Fruit fly (Drosophila melanogaster): ENCODE measurements around the gene mts.

Gene mts

DNA sequence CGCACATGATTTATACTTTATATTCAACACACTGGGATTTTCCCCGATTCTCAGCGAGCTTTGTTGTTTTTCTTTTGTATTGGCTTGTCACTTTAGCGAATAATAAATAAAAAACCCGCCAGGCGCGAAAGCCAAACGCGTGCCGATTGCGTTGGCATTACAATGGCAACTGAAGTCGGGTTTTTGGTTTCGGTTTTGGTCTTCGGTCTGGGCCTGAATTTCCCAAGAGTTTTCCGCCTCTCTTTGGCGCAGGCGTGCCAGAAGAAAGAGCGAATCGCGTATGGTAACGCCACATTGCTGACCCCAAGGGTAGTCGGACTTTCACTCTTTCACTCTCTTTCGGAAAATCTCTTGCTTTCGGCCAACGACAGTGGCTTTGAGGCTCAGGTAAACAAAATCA lies 27.7 kb downstream of the mts start, which contains the start of gene CG14535 (continued):
- no peak for TF ChIP-seq cyc (GFP tag; optimal IDR thresholded peaks at IDR 0.05)
- peak; percentile 11 for TF ChIP-seq Eip78C (GFP tag)
- no peak for TF ChIP-seq dac (GFP tag; optimal IDR thresholded peaks at IDR 0.05)
- no peak for TF ChIP-seq Hr38 (GFP tag; optimal IDR thresholded peaks at IDR 0.05)
- TF ChIP-seq topi (GFP tag; optimal IDR thresholded peaks at IDR 0.05), result no peak
- no peak for TF ChIP-seq spab (GFP tag; optimal IDR thresholded peaks at IDR 0.05)
- no peak for TF ChIP-seq Gug (GFP tag; IDR thresholded peaks at IDR 0.05)
- TF ChIP-seq CG6163 (GFP tag; IDR thresholded peaks at IDR 0.05), result no peak
- TF ChIP-seq ss (GFP tag; optimal IDR thresholded peaks at IDR 0.05), result no peak

DNA sequence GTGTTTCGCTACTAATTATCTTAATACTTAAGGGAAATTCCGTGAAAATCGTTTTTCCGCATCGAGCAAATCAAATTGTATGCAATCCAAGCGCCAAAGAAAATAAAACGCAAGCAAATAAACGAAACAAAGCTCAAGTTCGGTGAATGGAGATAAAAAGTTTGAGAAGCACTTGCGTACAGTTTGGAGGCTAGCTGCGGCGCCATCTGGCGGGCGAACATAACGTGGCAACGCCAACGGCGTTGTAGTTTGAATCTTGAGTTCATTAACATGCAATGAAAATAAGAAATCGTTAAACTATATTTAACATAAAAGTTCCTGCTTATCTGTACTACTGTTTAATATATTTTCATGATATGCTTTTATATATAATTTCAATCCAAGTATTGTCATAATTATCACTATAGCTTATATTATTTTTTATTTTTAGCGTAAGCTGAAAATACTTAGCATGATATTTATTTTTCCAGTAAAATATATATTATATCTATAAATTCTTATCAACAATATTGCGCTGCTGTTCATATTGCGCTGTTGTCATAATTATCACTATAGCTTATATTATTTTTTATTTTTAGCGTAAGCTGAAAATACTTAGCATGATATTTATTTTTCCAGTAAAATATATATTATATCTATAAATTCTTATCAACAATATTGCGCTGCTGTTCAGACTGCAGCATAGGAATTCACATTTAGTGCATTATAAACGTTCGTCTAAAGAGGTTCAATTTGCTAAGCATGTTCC lies 29.1 kb downstream of the mts start, which contains the start of gene lectin-28C:
TSS of gene lectin-28C (plus strand) at position 698 of the 748 bp plus-strand sequence.
- TF ChIP-seq CG31627 (GFP tag; optimal IDR thresholded peaks at IDR 0.05), result peak; percentile 7
- TF ChIP-seq Hr39 (GFP tag; optimal IDR thresholded peaks at IDR 0.05), result peak; percentile 31
- peak; percentile 3 for TF ChIP-seq CG6808 (GFP tag; optimal IDR thresholded peaks at IDR 0.05)
- TF ChIP-seq Sox14 (GFP tag; optimal IDR thresholded peaks at IDR 0.05), result peak; percentile 46
- peak; percentile 14 for TF ChIP-seq cyc (GFP tag; optimal IDR thresholded peaks at IDR 0.05)
- TF ChIP-seq Eip78C (GFP tag), result peak; percentile 41
- TF ChIP-seq CG3032 (tag; optimal IDR thresholded peaks at IDR 0.05), result peak; percentile 12
- TF ChIP-seq eg (GFP tag; IDR thresholded peaks at IDR 0.05), result 0 out of 3 replicates have a peak, but pooled peaks have one; percentile 9
- TF ChIP-seq lz (GFP tag; optimal IDR thresholded peaks at IDR 0.05), result peak; percentile 14
- peak; percentile 9 for TF ChIP-seq fkh (GFP tag; optimal IDR thresholded peaks at IDR 0.05)
- TF ChIP-seq svp (GFP tag), result peak; percentile 55

DNA sequence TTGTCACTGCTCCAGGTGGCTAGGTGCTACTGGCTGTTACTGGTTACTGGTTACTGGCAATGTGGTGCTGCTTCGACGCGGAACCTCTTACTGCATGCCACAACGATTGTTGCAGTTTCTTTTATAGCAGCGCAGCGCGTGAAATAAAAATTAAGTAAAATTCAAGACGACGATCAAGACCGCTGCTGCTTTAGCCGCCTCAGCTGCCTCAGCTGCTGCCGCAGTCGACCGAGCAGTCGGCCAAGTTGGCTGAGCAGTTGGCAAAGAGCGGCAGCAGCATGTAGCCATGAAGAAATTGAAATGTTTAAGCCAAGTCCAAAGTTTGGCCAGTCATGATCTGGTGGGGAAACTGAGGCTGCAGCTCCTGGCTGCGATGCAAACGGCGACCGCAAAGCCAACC lies 33.3 kb downstream of the mts start, which contains the start of gene TwdlE:
TSS of gene TwdlE (minus strand) at position 101 of the 400 bp plus-strand sequence.
- TF ChIP-seq CG1621 (tag; optimal IDR thresholded peaks at IDR 0.05) (no peak), Hr39 (GFP tag; optimal IDR thresholded peaks at IDR 0.05) (no peak), Eip78C (GFP tag) (peak; percentile 66), CG11902 (GFP tag; optimal IDR thresholded peaks at IDR 0.05) (no peak), achi (GFP tag; optimal IDR thresholded peaks at IDR 0.05) (no peak)

DNA sequence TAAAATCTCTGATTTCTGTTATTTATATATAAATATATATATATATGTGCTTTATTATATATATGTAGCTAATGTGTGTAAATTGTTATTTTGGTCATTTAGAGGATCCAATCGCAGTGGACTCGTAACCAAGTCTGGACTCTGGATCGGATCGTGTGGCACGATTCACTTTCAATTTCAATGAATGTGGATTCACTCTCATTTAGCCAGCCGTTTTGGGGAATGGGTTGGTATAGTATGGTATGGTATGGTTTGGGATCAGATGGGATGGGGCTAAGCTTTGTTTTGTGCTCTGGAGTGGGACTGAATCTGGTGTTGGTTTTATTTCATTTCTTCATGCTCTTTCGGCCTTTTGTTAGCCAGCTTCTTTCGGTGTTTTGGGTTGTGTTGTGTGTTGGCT lies 34.3 kb downstream of the mts start:
- TF ChIP-seq Eip78C (GFP tag) (no peak), Blimp-1 (GFP tag; optimal IDR thresholded peaks at IDR 0.05) (peak; percentile 88), CG11294 (GFP tag; IDR thresholded peaks at IDR 0.05) (no peak)

DNA sequence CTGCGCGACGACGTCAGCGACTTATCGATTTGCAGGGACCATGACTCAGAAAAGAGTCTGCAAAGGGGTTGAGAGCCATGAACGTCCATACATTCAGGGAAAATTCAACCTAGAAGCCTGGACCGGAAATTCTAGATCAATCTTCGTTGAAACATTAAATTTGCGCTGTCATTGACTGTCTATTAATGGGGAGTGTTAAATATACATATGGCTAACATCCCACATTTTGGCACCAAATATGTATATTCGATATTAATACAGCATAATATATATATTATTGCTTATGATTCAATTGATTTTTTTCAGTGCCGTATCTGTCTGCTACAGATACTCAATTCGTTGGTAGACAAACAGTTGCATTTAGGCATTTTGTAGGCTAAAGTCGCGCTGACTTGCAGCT lies 41.2 kb downstream of the mts start:
- TF ChIP-seq net (GFP tag; optimal IDR thresholded peaks at IDR 0.05), result no peak
- TF ChIP-seq CG31627 (GFP tag; optimal IDR thresholded peaks at IDR 0.05), result no peak
- no peak for TF ChIP-seq topi (GFP tag; optimal IDR thresholded peaks at IDR 0.05)
- TF ChIP-seq Blimp-1 (GFP tag; optimal IDR thresholded peaks at IDR 0.05), result no peak
- TF ChIP-seq dsx (GFP tag; optimal IDR thresholded peaks at IDR 0.05; ENCODE audit: poor library complexity, severe bottlenecking), result peak; percentile 43
- TF ChIP-seq fd85E (GFP tag; optimal IDR thresholded peaks at IDR 0.05), result no peak
- no peak for TF ChIP-seq cyc (GFP tag; optimal IDR thresholded peaks at IDR 0.05)
- TF ChIP-seq Ets96B (tag; optimal IDR thresholded peaks at IDR 0.05), result peak; percentile 40
- TF ChIP-seq Sox15 (GFP tag; optimal IDR thresholded peaks at IDR 0.05), result no peak
- peak; percentile 5 for TF ChIP-seq achi (GFP tag; optimal IDR thresholded peaks at IDR 0.05)
- peak; percentile 18 for TF ChIP-seq Hr4 (GFP tag; optimal IDR thresholded peaks at IDR 0.05)
- peak; percentile 37; the same call in 1 of the 3 replicates for TF ChIP-seq CG8119 (GFP tag; IDR thresholded peaks at IDR 0.05)
- no peak for TF ChIP-seq Hr38 (GFP tag; optimal IDR thresholded peaks at IDR 0.05)
- TF ChIP-seq CG8632 (GFP tag; optimal IDR thresholded peaks at IDR 0.05), result no peak
- peak; percentile 35 for TF ChIP-seq CG3032 (tag; optimal IDR thresholded peaks at IDR 0.05)
- peak; percentile 33 for TF ChIP-seq CG3919 (GFP tag; optimal IDR thresholded peaks at IDR 0.05)
- peak; percentile 13 for TF ChIP-seq CG1621 (tag; optimal IDR thresholded peaks at IDR 0.05)
- peak; percentile 33 for TF ChIP-seq spab (GFP tag; optimal IDR thresholded peaks at IDR 0.05)
- TF ChIP-seq vri (GFP tag; optimal IDR thresholded peaks at IDR 0.05), result no peak
- no peak for TF ChIP-seq fd59A (GFP tag; optimal IDR thresholded peaks at IDR 0.05)
- TF ChIP-seq CG6854 (GFP tag; optimal IDR thresholded peaks at IDR 0.05), result no peak
- 0 out of 3 replicates have a peak, but pooled peaks have one; percentile 25 for TF ChIP-seq eg (GFP tag; IDR thresholded peaks at IDR 0.05)
- TF ChIP-seq CG6276 (GFP tag; optimal IDR thresholded peaks at IDR 0.05), result peak; percentile 2
- TF ChIP-seq CG6792 (GFP tag; optimal IDR thresholded peaks at IDR 0.05), result no peak
- peak; percentile 10 for TF ChIP-seq CG6808 (GFP tag; optimal IDR thresholded peaks at IDR 0.05)
- TF ChIP-seq salr (GFP tag; optimal IDR thresholded peaks at IDR 0.05), result peak in 1 of 2 experiments; percentile 20
- no peak for TF ChIP-seq CG6163 (GFP tag; IDR thresholded peaks at IDR 0.05)
- TF ChIP-seq lz (GFP tag; optimal IDR thresholded peaks at IDR 0.05), result no peak
- peak; percentile 36 for TF ChIP-seq CG32006 (GFP tag; optimal IDR thresholded peaks at IDR 0.05)
- TF ChIP-seq Ets21C (GFP tag; optimal IDR thresholded peaks at IDR 0.05), result no peak
